Fruit fly (Drosophila melanogaster) whole organism, embryonic: Measurements from ENCODE around the gene CG1943.

Experiments used
- Antp ChIP-seq: fragments of 200-800 bp; sonication (Bioruptor generic); optimal IDR thresholded peaks from 3 replicates; lab custom pipeline; 2016; ENCODE audit warnings: missing biosample characterization, missing genetic modification characterization
- CG11695 ChIP-seq: fragments of 200-800 bp; sonication (Bioruptor generic); IDR thresholded peaks from 3 replicates; pipeline ENCODE4 v1.3.6; 2022; ENCODE audit warnings: missing biosample characterization, missing genetic modification characterization
- CG12391 ChIP-seq: fragments of 200-800 bp; sonication (Bioruptor generic); optimal IDR thresholded peaks from 3 replicates; lab custom pipeline; 2018; ENCODE audit warnings: missing biosample characterization, mild to moderate bottlenecking, missing genetic modification characterization, moderate library complexity
- CG14014 ChIP-seq: fragments of 200-800 bp; sonication (Bioruptor generic); IDR thresholded peaks from 2 replicates; pipeline ENCODE4 v1.3.6; 2022; ENCODE audit warnings: missing biosample characterization, missing genetic modification characterization
- CG1602 ChIP-seq: fragments of 200-800 bp; sonication (Bioruptor generic); optimal IDR thresholded peaks from 3 replicates; lab custom pipeline; 2016; ENCODE audit warnings: missing biosample characterization, missing genetic modification characterization
- CG16815 ChIP-seq: fragments of 200-800 bp; sonication (Bioruptor generic); optimal IDR thresholded peaks from 3 replicates; lab custom pipeline; 2017; ENCODE audit warnings: missing biosample characterization, mild to moderate bottlenecking, missing genetic modification characterization
- CG17802 ChIP-seq: fragments of 200-800 bp; sonication (Bioruptor generic); optimal IDR thresholded peaks from 2 replicates; lab custom pipeline; 2018; ENCODE audit warnings: missing biosample characterization, mild to moderate bottlenecking, missing genetic modification characterization, moderate library complexity
- CG18619 ChIP-seq: fragments of 200-800 bp; sonication (Bioruptor generic); optimal IDR thresholded peaks from 3 replicates; lab custom pipeline; 2017; ENCODE audit warnings: missing biosample characterization, mild to moderate bottlenecking, missing genetic modification characterization
- CG2120 ChIP-seq: fragments of 200-800 bp; sonication (Bioruptor generic); optimal IDR thresholded peaks from 3 replicates; lab custom pipeline; 2016; ENCODE audit warnings: missing biosample characterization, missing genetic modification characterization
- CG2889 ChIP-seq: fragments of 200-800 bp; sonication (Bioruptor generic); IDR thresholded peaks from 3 replicates; pipeline ENCODE4 v1.3.6; 2022; ENCODE audit warnings: missing biosample characterization, missing genetic modification characterization
- CG32772 ChIP-seq: fragments of 200-800 bp; sonication (Bioruptor generic); IDR thresholded peaks from 2 replicates; pipeline ENCODE4 v1.3.6; 2022; ENCODE audit warnings: missing biosample characterization, missing genetic modification characterization
- CG3407 ChIP-seq: fragments of 200-800 bp; sonication (Bioruptor generic); optimal IDR thresholded peaks from 2 replicates; lab custom pipeline; 2018; ENCODE audit warnings: missing biosample characterization, mild to moderate bottlenecking, missing genetic modification characterization
- CG3726 ChIP-seq: fragments of 200-800 bp; sonication (Bioruptor generic); IDR thresholded peaks from 3 replicates; pipeline ENCODE4, ENCODE4 v1.3.6; 2022; ENCODE audit warnings: missing biosample characterization, missing genetic modification characterization
- CG3995 ChIP-seq: fragments of 200-800 bp; sonication (Bioruptor generic); optimal IDR thresholded peaks from 3 replicates; lab custom pipeline; 2016; ENCODE audit warnings: missing biosample characterization, missing genetic modification characterization
- CG5953 ChIP-seq: fragments of 200-800 bp; sonication (Bioruptor generic); IDR thresholded peaks from 2 replicates; pipeline ENCODE4 v1.3.6; 2022; ENCODE audit warnings: missing biosample characterization, missing genetic modification characterization
- CG6254 ChIP-seq: fragments of 200-800 bp; sonication (Bioruptor generic); optimal IDR thresholded peaks from 3 replicates; lab custom pipeline; 2017; ENCODE audit warnings: mild to moderate bottlenecking, missing biosample characterization, missing genetic modification reagents, missing genetic modification characterization
- CG6654 ChIP-seq: fragments of 200-800 bp; sonication (Bioruptor generic); optimal IDR thresholded peaks from 2 replicates; lab custom pipeline; 2017; ENCODE audit warnings: missing biosample characterization, mild to moderate bottlenecking, missing genetic modification characterization
- CG7928 ChIP-seq: fragments of 200-800 bp; sonication (Bioruptor generic); optimal IDR thresholded peaks from 2 replicates; lab custom pipeline; 2017; ENCODE audit warnings: missing biosample characterization, mild to moderate bottlenecking, missing genetic modification characterization
- CG8765 ChIP-seq: fragments of 200-800 bp; sonication (Bioruptor generic); IDR thresholded peaks from 2 replicates; pipeline ENCODE4 v1.3.6; 2022; ENCODE audit warnings: missing biosample characterization, missing genetic modification characterization
- CG9797 ChIP-seq: fragments of 200-800 bp; sonication (Bioruptor generic); optimal IDR thresholded peaks from 3 replicates; lab custom pipeline; 2018; ENCODE audit warnings: missing biosample characterization, mild to moderate bottlenecking, missing genetic modification characterization
- CG9932 ChIP-seq: fragments of 200-800 bp; sonication (Bioruptor generic); IDR thresholded peaks from 2 replicates; pipeline ENCODE4 v1.3.6; 2022; ENCODE audit warnings: missing biosample characterization, missing genetic modification characterization
- Fer3 ChIP-seq: fragments of 200-800 bp; sonication (Bioruptor generic); optimal IDR thresholded peaks from 2 replicates; lab custom pipeline; 2018; ENCODE audit warnings: missing biosample characterization, mild to moderate bottlenecking, missing genetic modification characterization, moderate library complexity
- GATAe ChIP-seq: fragments of 200-800 bp; sonication (Bioruptor generic); conservative IDR thresholded peaks from 2 replicates; pipeline ENCODE4 v1.3.6; 2022; ENCODE audit warnings: missing biosample characterization, missing genetic modification characterization
- Gsc ChIP-seq: fragments of 200-800 bp; sonication (Bioruptor generic); IDR thresholded peaks from 2 replicates; pipeline ENCODE4 v1.3.6; 2022; ENCODE audit warnings: missing biosample characterization, missing genetic modification characterization
- HHEX ChIP-seq: fragments of 200-800 bp; sonication (Bioruptor generic); optimal IDR thresholded peaks from 3 replicates; lab custom pipeline; 2017; ENCODE audit warnings: missing biosample characterization, mild to moderate bottlenecking, missing genetic modification characterization, missing genetic modification reagents
- HmgZ ChIP-seq: fragments of 200-800 bp; sonication (Bioruptor generic); optimal IDR thresholded peaks from 2 replicates; lab custom pipeline; 2018; ENCODE audit warnings: missing biosample characterization, mild to moderate bottlenecking, missing genetic modification characterization
- Hsf ChIP-seq: fragments of 200-800 bp; sonication (Bioruptor generic); optimal IDR thresholded peaks from 3 replicates; lab custom pipeline; 2016; ENCODE audit warnings: missing biosample characterization, missing genetic modification characterization
- MTF-1 ChIP-seq: fragments of 200-800 bp; sonication (Bioruptor generic); optimal IDR thresholded peaks from 2 replicates; lab custom pipeline; 2018; ENCODE audit warnings: missing biosample characterization, mild to moderate bottlenecking, missing genetic modification characterization, borderline replicate concordance
- Pdp1 ChIP-seq, 2 experiments: fragments of 200-800 bp; sonication (Bioruptor generic); optimal IDR thresholded peaks; 3 replicates each; lab custom pipeline; 2016; ENCODE audit warnings: missing biosample characterization in 2 of 2, missing genetic modification characterization in 2 of 2, mild to moderate bottlenecking in 1 of 2, moderate library complexity in 1 of 2
- Taf1 ChIP-seq: fragments of 200-800 bp; sonication (Bioruptor generic); IDR thresholded peaks from 2 replicates; pipeline ENCODE4 v1.3.6; 2022; ENCODE audit warnings: missing biosample characterization, missing genetic modification characterization
- Vsx1 ChIP-seq: fragments of 200-800 bp; sonication (Bioruptor generic); optimal IDR thresholded peaks from 2 replicates; lab custom pipeline; 2017; ENCODE audit warnings: missing biosample characterization, mild to moderate bottlenecking, missing genetic modification characterization, missing genetic modification reagents
- Xrp1 ChIP-seq: fragments of 200-800 bp; sonication (Bioruptor generic); IDR thresholded peaks from 2 replicates; pipeline ENCODE4 v1.3.6; 2022; ENCODE audit warnings: missing biosample characterization, missing genetic modification characterization
- abd-A ChIP-seq: fragments of 200-800 bp; sonication (Bioruptor generic); optimal IDR thresholded peaks from 3 replicates; lab custom pipeline; 2019; ENCODE audit warnings: missing biosample characterization, mild to moderate bottlenecking, missing genetic modification characterization, moderate library complexity
- al ChIP-seq: fragments of 200-800 bp; sonication (Bioruptor generic); IDR thresholded peaks from 2 replicates; pipeline ENCODE4 v1.3.6; 2022; ENCODE audit warnings: missing biosample characterization, missing genetic modification characterization
- ase ChIP-seq: fragments of 200-800 bp; sonication (Bioruptor generic); IDR thresholded peaks from 3 replicates; pipeline ENCODE4 v1.3.6; 2022; ENCODE audit warnings: missing biosample characterization, missing genetic modification characterization
- cad ChIP-seq: fragments of >200 bp; optimal IDR thresholded peaks from 2 replicates; lab custom pipeline; 2017; ENCODE audit warnings: missing biosample characterization, missing genetic modification characterization
- fru ChIP-seq: fragments of >200 bp; optimal IDR thresholded peaks from 2 replicates; lab custom pipeline; 2017
- gcm ChIP-seq: fragments of 200-800 bp; sonication (Bioruptor generic); optimal IDR thresholded peaks from 2 replicates; lab custom pipeline; 2019; ENCODE audit warnings: missing biosample characterization, mild to moderate bottlenecking, missing genetic modification characterization, moderate library complexity
- gfzf ChIP-seq: fragments of 200-800 bp; sonication (Bioruptor generic); optimal IDR thresholded peaks from 2 replicates; lab custom pipeline; 2016; ENCODE audit warnings: missing biosample characterization, mild to moderate bottlenecking, missing genetic modification characterization, moderate library complexity
- gsb-n ChIP-seq: fragments of 200-800 bp; sonication (Bioruptor generic); optimal IDR thresholded peaks from 3 replicates; lab custom pipeline; 2018; ENCODE audit warnings: missing biosample characterization, mild to moderate bottlenecking, missing genetic modification characterization
- hbn ChIP-seq: fragments of 200-800 bp; sonication (Bioruptor generic); IDR thresholded peaks from 2 replicates; pipeline ENCODE4 v1.3.6; 2022; ENCODE audit warnings: missing biosample characterization, missing genetic modification characterization; ENCODE audit not compliant: partially characterized antibody
- jing ChIP-seq: fragments of 200-800 bp; sonication (Bioruptor generic); optimal IDR thresholded peaks from 2 replicates; lab custom pipeline; 2018; ENCODE audit warnings: missing biosample characterization, mild to moderate bottlenecking, missing genetic modification characterization
- kni ChIP-seq: fragments of 200-800 bp; sonication (Bioruptor generic); optimal IDR thresholded peaks from 3 replicates; lab custom pipeline; 2017; ENCODE audit warnings: mild to moderate bottlenecking, missing biosample characterization, missing genetic modification reagents, missing genetic modification characterization
- psq ChIP-seq: fragments of 200-800 bp; sonication (Bioruptor generic); optimal IDR thresholded peaks from 2 replicates; lab custom pipeline; 2017; ENCODE audit warnings: missing biosample characterization, missing genetic modification characterization
- scrt ChIP-seq: fragments of 200-800 bp; sonication (Bioruptor generic); optimal IDR thresholded peaks from 2 replicates; lab custom pipeline; 2018; ENCODE audit warnings: missing biosample characterization, mild to moderate bottlenecking, missing genetic modification characterization, moderate library complexity
- seq ChIP-seq: fragments of 200-800 bp; sonication (Bioruptor generic); IDR thresholded peaks from 2 replicates; pipeline ENCODE4 v1.3.6; 2022; ENCODE audit warnings: missing biosample characterization, missing genetic modification characterization
- slou ChIP-seq: fragments of 200-800 bp; sonication (Bioruptor generic); optimal IDR thresholded peaks from 3 replicates; lab custom pipeline; 2016; ENCODE audit warnings: missing biosample characterization, missing genetic modification characterization
- tgo ChIP-seq: fragments of 200-800 bp; sonication (Bioruptor generic); IDR thresholded peaks from 3 replicates; pipeline ENCODE4 v1.3.6; 2022; ENCODE audit warnings: missing biosample characterization, missing genetic modification characterization
- toy ChIP-seq: fragments of 200-800 bp; sonication (Bioruptor generic); IDR thresholded peaks from 2 replicates; pipeline ENCODE4 v1.3.6; 2022; ENCODE audit warnings: missing biosample characterization, missing genetic modification characterization
- yki ChIP-seq: fragments of >200 bp; optimal IDR thresholded peaks from 3 replicates; lab custom pipeline; 2018
- zfh1 ChIP-seq: fragments of 200-800 bp; sonication (Bioruptor generic); IDR thresholded peaks from 3 replicates; pipeline ENCODE4 v1.3.6; 2022; ENCODE audit warnings: missing biosample characterization, missing genetic modification characterization

CG1943 gene

dm6 chr3R:7074297-7075114, at the start of gene CG1943, which contains the start of gene Ufl1 (continued):
- no peak for TF ChIP-seq CG1602 (GFP tag; lab: Kevin White, UChicago)
- TF ChIP-seq Gsc (GFP tag; lab: Robert Waterston, UW): no peak
- TF ChIP-seq CG8765: no peak
- no peak for TF ChIP-seq slou (GFP tag; lab: Kevin White, UChicago)
- TF ChIP-seq CG2120 (GFP tag; lab: Kevin White, UChicago): peak; percentile 27
- TF ChIP-seq Pdp1 (GFP tag; optimal IDR thresholded peaks at IDR 0.05; lab: Kevin White, UChicago): peak in 1 of 2 experiments; percentile 55
- no peak for TF ChIP-seq Antp (GFP tag; lab: Kevin White, UChicago)
- no peak for TF ChIP-seq hbn (GFP tag; lab: Robert Waterston, UW)
- TF ChIP-seq CG5953: no peak
- no peak for TF ChIP-seq Vsx1
- no peak for TF ChIP-seq CG3407
- TF ChIP-seq CG3995: peak; percentile 92
- no peak for TF ChIP-seq CG7928 (GFP tag; lab: Kevin White, UChicago)
- TF ChIP-seq Taf1 (GFP tag; lab: Robert Waterston, UW): no peak
- TF ChIP-seq Xrp1 (GFP tag; lab: Robert Waterston, UW): no peak
- TF ChIP-seq scrt: no peak
- TF ChIP-seq cad (GFP tag; lab: Kevin White, UChicago): no peak
- no peak for TF ChIP-seq toy (GFP tag; lab: Robert Waterston, UW)
- no peak for TF ChIP-seq HmgZ (tag; lab: Kevin White, UChicago)
- no peak for TF ChIP-seq HHEX
- no peak for TF ChIP-seq CG32772 (GFP tag; lab: Robert Waterston, UW)
- no peak for TF ChIP-seq CG6654
- no peak for TF ChIP-seq zfh1 (GFP tag; lab: Robert Waterston, UW)
- TF ChIP-seq jing (GFP tag; lab: Kevin White, UChicago): no peak
- TF ChIP-seq CG9932 (GFP tag; lab: Robert Waterston, UW): no peak
- TF ChIP-seq al (GFP tag; lab: Robert Waterston, UW): no peak
- peak; percentile 95 for TF ChIP-seq gfzf (GFP tag; lab: Kevin White, UChicago)
- no peak for TF ChIP-seq CG14014
- no peak for TF ChIP-seq CG3726
- peak; percentile 92 for TF ChIP-seq CG9797 (GFP tag; lab: Kevin White, UChicago)
- TF ChIP-seq ase (GFP tag; lab: Robert Waterston, UW): no peak
- no peak for TF ChIP-seq abd-A (tag; lab: Kevin White, UChicago)
- peak; percentile 3 for TF ChIP-seq CG6254 (GFP tag; lab: Kevin White, UChicago)
- no peak for TF ChIP-seq yki (lab: Kevin White, UChicago)
- TF ChIP-seq GATAe (GFP tag; lab: Robert Waterston, UW): no peak
- no peak for TF ChIP-seq psq (GFP tag; lab: Kevin White, UChicago)
- TF ChIP-seq CG17802 (tag; lab: Kevin White, UChicago): no peak
- peak; percentile 19 for TF ChIP-seq Hsf
- TF ChIP-seq gsb-n (tag; lab: Kevin White, UChicago): no peak
- no peak for TF ChIP-seq CG16815
- TF ChIP-seq MTF-1 (GFP tag; lab: Kevin White, UChicago): no peak
- TF ChIP-seq CG2889: no peak
- TF ChIP-seq CG18619: no peak
- TF ChIP-seq tgo: no peak
- peak; percentile 25 for TF ChIP-seq CG12391 (tag; lab: Kevin White, UChicago)
- TF ChIP-seq fru (lab: Kevin White, UChicago): no peak
- no peak for TF ChIP-seq CG11695 (GFP tag; lab: Robert Waterston, UW)
- TF ChIP-seq gcm (GFP tag; lab: Kevin White, UChicago): peak; percentile 44
- no peak for TF ChIP-seq Fer3 (tag; lab: Kevin White, UChicago)
- TF ChIP-seq kni: no peak
- TF ChIP-seq seq (GFP tag; lab: Robert Waterston, UW): no peak
